Worm (Caenorhabditis elegans): ENCODE measurements around the gene C16D2.1.

ce11 chrII:9117789-9118242, 13.6 kb upstream of the C16D2.1 start:
- TF ChIP-seq him-1 (tag; optimal IDR thresholded peaks at IDR 0.05) (no peak), W03F9.2 (tag; optimal IDR thresholded peaks at IDR 0.05) (no peak)
